Fruit fly (Drosophila melanogaster) S2 (cell line): ENCODE measurements around the gene Rrp45.

Experiments
- CG8478 ChIP-seq: fragments of >200 bp; optimal IDR thresholded peaks from 2 replicates; lab custom pipeline; 2018
- CTCF ChIP-seq, 2 experiments: fragments of >200 bp; optimal IDR thresholded peaks; 2 replicates each; lab custom pipeline; 2018

dm6 chrX:16834259-16834658 lies 43.2 kb upstream of the Rrp45 start:
- no peak for TF ChIP-seq CG8478 (lab: Kevin White, UChicago)
- no peak for TF ChIP-seq CTCF (optimal IDR thresholded peaks at IDR 0.05; lab: Kevin White, UChicago)
